Worm (Caenorhabditis elegans): Measurements from ENCODE around the gene mtx-2.

mtx-2 gene

ce11 chrIII:7763503-7763902, at the start of gene mtx-2:
mtx-2 (minus strand) TSS chrIII:7763603.
- TF ChIP-seq unc-62 (GFP tag; optimal IDR thresholded peaks at IDR 0.05): no peak

- TF ChIP-seq unc-62 (GFP tag; optimal IDR thresholded peaks at IDR 0.05): no peak
These were observed 48.9 kb upstream of the mtx-2 start for ce11 chrIII:7812208-7812880.

ce11 chrIII:7809033-7809432, 45.6 kb upstream of the mtx-2 start:
- TF ChIP-seq unc-62 (GFP tag; optimal IDR thresholded peaks at IDR 0.05): no peak

ce11 chrIII:7806947-7807346, 43.5 kb upstream of the mtx-2 start:
- no peak for TF ChIP-seq unc-62 (GFP tag; optimal IDR thresholded peaks at IDR 0.05)

DNA sequence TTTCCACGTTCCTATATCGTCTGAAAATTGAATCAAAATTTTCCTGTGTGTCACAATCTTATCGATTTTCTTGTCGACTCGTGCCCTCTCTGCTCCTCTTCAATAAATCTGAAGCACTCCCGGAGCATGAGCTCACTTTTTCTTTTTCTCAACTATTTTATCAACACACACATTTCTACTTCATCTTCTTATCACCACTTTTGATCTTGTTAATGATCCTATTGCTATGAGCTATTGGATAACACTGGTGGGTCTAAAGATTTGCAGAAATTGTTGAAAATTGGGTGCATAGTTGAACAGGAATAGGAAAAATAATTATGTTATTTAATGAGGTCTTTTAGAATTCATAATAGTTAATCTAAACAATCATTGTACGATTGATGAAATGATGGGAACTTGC, 41.9 kb upstream of the mtx-2 start:
- TF ChIP-seq unc-62 (GFP tag; optimal IDR thresholded peaks at IDR 0.05): no peak

DNA sequence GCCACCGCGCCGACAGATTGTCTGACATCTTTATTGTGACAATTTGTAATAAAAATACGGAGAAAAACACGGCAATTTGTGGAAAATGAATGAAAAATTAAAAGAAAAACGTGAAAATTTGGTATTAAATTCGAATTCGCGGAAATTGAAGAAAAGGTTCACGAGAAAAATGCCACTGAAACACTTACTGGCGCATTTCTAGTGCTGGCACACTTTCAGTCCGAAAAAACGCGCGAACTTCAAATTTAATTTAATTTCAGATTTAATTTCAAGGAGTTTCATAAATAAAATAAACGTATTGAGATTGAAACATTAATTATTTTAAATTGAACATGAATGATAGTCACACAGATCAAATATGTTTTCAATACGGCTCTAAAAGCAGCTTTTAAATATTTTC, 31.9 kb upstream of the mtx-2 start, which contains the start of gene cyk-7:
Gene cyk-7 (minus strand): TSS at position 99 of the 400 bp plus-strand sequence.
- no peak for TF ChIP-seq unc-62 (GFP tag; optimal IDR thresholded peaks at IDR 0.05)

DNA sequence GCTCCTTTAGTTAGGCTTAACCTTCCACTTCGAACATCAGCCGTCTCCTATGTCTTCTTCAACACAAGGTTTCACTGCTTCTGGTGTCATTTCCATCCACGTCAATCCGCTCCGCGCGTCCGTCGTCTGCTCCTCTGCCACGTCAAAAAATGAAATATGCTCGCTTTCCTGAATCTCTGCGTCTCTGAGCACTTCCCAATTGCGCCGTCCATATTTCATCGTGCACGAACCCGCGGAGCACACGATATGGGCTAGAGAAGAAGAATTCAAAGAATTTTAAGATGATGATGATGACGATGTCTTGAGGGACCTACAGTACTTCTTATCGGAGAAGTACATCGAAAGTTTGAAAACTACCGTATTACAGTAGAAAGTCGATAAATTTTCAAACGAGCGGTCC, 29.6 kb upstream of the mtx-2 start:
- no peak for TF ChIP-seq unc-62 (GFP tag; optimal IDR thresholded peaks at IDR 0.05)

ce11 chrIII:7792209-7792608, 28.8 kb upstream of the mtx-2 start:
- TF ChIP-seq unc-62 (GFP tag; optimal IDR thresholded peaks at IDR 0.05): no peak

DNA sequence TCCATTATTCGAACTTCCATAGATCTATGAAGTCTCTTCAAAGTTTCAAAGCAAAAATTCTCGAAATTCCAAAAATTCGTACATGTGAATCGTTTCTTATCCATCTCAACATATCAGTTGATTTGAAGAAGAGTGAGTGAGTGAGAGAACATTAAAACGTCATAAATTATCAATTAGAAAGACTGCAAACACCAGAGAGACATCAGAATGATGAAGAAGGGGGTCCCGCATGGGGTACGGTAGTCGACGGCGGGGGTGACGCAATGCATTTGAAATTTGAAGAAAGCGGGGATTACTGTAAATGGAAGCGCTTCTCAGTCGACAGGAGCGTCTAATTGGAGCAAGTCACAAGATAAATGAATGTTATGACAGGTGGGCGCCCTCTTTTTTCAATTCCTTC, 27.1 kb upstream of the mtx-2 start:
- no peak for TF ChIP-seq unc-62 (GFP tag; optimal IDR thresholded peaks at IDR 0.05)

DNA sequence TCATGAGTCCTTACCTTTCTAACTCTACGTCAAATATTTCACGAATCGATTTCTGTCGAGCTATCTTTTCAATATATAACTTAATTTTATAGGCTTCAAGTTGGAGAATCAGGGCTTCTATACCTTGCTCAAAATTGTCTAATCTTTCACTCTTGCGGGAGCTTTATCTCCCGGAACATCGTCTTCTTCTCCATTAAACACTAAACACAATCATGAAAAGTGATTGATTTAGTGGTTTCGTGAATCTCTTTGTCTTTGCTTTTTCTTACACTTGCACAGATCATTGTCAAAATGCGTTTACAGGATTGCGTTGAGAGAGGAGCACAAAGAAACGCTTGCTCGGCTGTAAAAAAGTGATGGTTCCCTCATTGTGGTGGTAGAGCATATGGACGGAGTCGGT, 25.0 kb upstream of the mtx-2 start:
- TF ChIP-seq unc-62 (GFP tag; optimal IDR thresholded peaks at IDR 0.05): no peak

ce11 chrIII:7784201-7784600, 20.8 kb upstream of the mtx-2 start:
- no peak for TF ChIP-seq unc-62 (GFP tag; optimal IDR thresholded peaks at IDR 0.05)

- no peak for TF ChIP-seq unc-62 (GFP tag; optimal IDR thresholded peaks at IDR 0.05)
These were observed 20.0 kb upstream of the mtx-2 start, which contains the start of gene mab-5 for ce11 chrIII:7783354-7783753. mab-5 (minus strand) TSS chrIII:7783454.

ce11 chrIII:7780566-7781238, 17.3 kb upstream of the mtx-2 start:
- TF ChIP-seq unc-62 (GFP tag; optimal IDR thresholded peaks at IDR 0.05): no peak

DNA sequence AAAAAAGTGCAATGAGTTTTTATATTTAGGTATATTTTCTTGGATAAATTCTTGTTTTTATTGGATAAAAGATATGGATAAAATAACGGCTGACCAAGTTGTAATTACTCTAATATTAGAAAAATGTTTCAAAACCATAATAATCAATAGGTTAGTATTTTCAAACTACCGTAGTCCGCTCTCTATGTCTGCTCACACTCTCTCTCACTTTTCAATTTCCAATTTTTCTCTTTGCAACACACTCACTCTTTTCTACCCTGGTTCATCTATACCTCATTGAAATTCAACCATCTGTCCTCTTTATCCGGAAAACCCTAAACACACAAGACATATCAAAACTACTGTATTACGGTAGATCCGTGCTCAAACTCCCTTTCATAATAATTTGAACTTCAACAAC, 15.9 kb upstream of the mtx-2 start:
- no peak for TF ChIP-seq unc-62 (GFP tag; optimal IDR thresholded peaks at IDR 0.05)

DNA sequence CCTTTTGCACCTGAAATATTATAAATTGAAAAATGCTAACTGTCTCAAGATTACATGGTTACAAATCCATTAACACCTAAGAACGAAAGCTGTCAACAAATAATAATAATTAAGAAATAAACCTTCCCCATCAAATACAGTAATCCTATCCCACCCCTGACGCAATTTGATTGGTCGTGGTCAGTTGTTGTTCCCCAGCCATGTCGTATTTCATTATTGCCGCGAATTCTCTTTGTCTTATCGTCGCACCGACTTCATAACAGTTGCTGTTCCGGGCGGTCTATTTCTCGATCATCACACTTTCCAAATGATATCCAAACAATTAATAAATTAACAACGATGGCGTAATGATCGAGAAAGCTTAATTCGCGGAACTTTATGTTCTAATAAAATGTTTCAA, 15.1 kb upstream of the mtx-2 start:
- TF ChIP-seq unc-62 (GFP tag; optimal IDR thresholded peaks at IDR 0.05): no peak

ce11 chrIII:7775983-7776440, 12.6 kb upstream of the mtx-2 start, which contains the start of gene bath-15:
bath-15 (minus strand) TSS chrIII:7776033.
- TF ChIP-seq unc-62 (GFP tag; optimal IDR thresholded peaks at IDR 0.05): no peak

DNA sequence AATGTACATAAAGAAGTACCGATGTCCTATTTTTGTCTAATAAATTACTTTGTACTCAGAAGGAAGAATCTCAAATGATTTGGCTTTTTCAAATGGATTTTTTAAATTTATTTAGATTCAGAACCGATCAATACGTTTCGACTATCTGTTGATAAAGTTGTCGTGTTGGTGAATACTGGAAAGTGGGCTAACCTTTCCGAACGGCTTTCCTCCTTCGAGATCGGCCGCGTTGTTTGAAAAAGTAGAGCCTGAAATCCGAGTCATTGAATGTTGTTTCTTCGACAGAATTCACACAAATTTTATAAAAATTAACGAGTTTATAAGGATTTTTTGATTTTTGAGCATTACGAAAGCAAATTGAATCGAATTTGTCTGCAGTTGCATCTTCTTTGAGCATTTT, 10.4 kb upstream of the mtx-2 start:
- no peak for TF ChIP-seq unc-62 (GFP tag; optimal IDR thresholded peaks at IDR 0.05)

Measured in whole organism, dauer.